Fruit fly (Drosophila melanogaster) whole organism, embryonic: ENCODE measurements around the gene kdn.
"Not testable (repeated sequence)": the region's sequence is repeated elsewhere in the genome, so short reads cannot be mapped to it uniquely, and the experiment has no call there.

Experiments used
- Bdp1 ChIP-seq: fragments of 200-800 bp; sonication (Bioruptor generic); optimal IDR thresholded peaks from 3 replicates; lab custom pipeline; 2016; ENCODE audit warnings: missing biosample characterization, missing genetic modification characterization
- CG31365 ChIP-seq: fragments of 200-800 bp; sonication (Bioruptor generic); optimal IDR thresholded peaks from 2 replicates; lab custom pipeline; 2018; ENCODE audit warnings: missing biosample characterization, mild to moderate bottlenecking, missing genetic modification characterization
- Sox102F ChIP-seq: fragments of 200-800 bp; sonication (Bioruptor generic); optimal IDR thresholded peaks from 2 replicates; lab custom pipeline; 2018; ENCODE audit warnings: missing biosample characterization, mild to moderate bottlenecking, missing genetic modification characterization, moderate library complexity
- nerfin-2 ChIP-seq: fragments of 200-800 bp; sonication (Bioruptor generic); IDR thresholded peaks from 2 replicates; pipeline ENCODE4 v1.3.6; 2022; ENCODE audit warnings: missing biosample characterization, missing genetic modification characterization; ENCODE audit not compliant: partially characterized antibody
- oc ChIP-seq: fragments of 200-800 bp; sonication (Bioruptor generic); optimal IDR thresholded peaks from 2 replicates; lab custom pipeline; 2018; ENCODE audit warnings: missing biosample characterization, mild to moderate bottlenecking, missing genetic modification characterization, moderate library complexity
- zen ChIP-seq: fragments of 200-800 bp; sonication (Bioruptor generic); optimal IDR thresholded peaks from 3 replicates; lab custom pipeline; 2018; ENCODE audit warnings: missing biosample characterization, mild to moderate bottlenecking, missing genetic modification characterization, moderate library complexity

kdn gene

dm6 chrX:6383920-6384319 is 33.5 kb downstream of the kdn start, which contains the start of gene CG33664:
Gene CG33664 (plus strand): TSS chrX:6384220.
- TF ChIP-seq oc; zen; CG31365 (tag; lab: Kevin White, UChicago): not testable (repeated sequence)
- TF ChIP-seq, all 482 proteins: peak for 0; not testable (repeated sequence) for 482

dm6 chrX:6400000-6400399 is 49.6 kb downstream of the kdn start, which contains the start of gene CG33669:
Gene CG33669 (minus strand): TSS chrX:6400100.
- not testable (repeated sequence) for TF ChIP-seq nerfin-2 (GFP tag; lab: Robert Waterston, UW); Sox102F (GFP tag; lab: Kevin White, UChicago); Bdp1 (GFP tag; lab: Kevin White, UChicago)
